Fruit fly (Drosophila melanogaster) whole organism, embryonic: Measurements from ENCODE around the gene Pink1.

ENCODE experiments used
- B-H2 ChIP-seq: fragments of 200-800 bp; sonication (Bioruptor generic); optimal IDR thresholded peaks from 2 replicates; lab custom pipeline; 2018; ENCODE audit warnings: missing biosample characterization, mild to moderate bottlenecking, missing genetic modification characterization
- CG10209 ChIP-seq: fragments of 200-800 bp; sonication (Bioruptor generic); optimal IDR thresholded peaks from 3 replicates; lab custom pipeline; 2017; ENCODE audit warnings: missing biosample characterization, mild to moderate bottlenecking, missing genetic modification characterization, missing genetic modification reagents
- CG10274 ChIP-seq: fragments of 200-800 bp; sonication (Bioruptor generic); optimal IDR thresholded peaks from 3 replicates; lab custom pipeline; 2017; ENCODE audit warnings: missing biosample characterization, mild to moderate bottlenecking, missing genetic modification characterization
- CG11247 ChIP-seq: fragments of 200-800 bp; sonication (Bioruptor generic); IDR thresholded peaks from 2 replicates; pipeline ENCODE4 v1.3.6; 2022; ENCODE audit warnings: missing biosample characterization, missing genetic modification characterization
- CG12299 ChIP-seq: fragments of 200-800 bp; sonication (Bioruptor generic); optimal IDR thresholded peaks from 2 replicates; lab custom pipeline; 2018; ENCODE audit warnings: missing biosample characterization, mild to moderate bottlenecking, missing genetic modification characterization
- CG12744 ChIP-seq: fragments of 200-800 bp; sonication (Bioruptor generic); optimal IDR thresholded peaks from 2 replicates; lab custom pipeline; 2016; ENCODE audit warnings: missing biosample characterization, missing genetic modification characterization
- CG1647 ChIP-seq: fragments of 200-800 bp; sonication (Bioruptor generic); optimal IDR thresholded peaks from 3 replicates; lab custom pipeline; 2016; ENCODE audit warnings: missing biosample characterization, missing genetic modification characterization
- CG17829 ChIP-seq: fragments of 200-800 bp; optimal IDR thresholded peaks from 2 replicates; lab custom pipeline; 2019; ENCODE audit warnings: missing biosample characterization, mild to moderate bottlenecking, missing genetic modification characterization, moderate library complexity
- CG17912 ChIP-seq: fragments of 200-800 bp; sonication (Bioruptor generic); optimal IDR thresholded peaks from 2 replicates; lab custom pipeline; 2018; ENCODE audit warnings: missing biosample characterization, mild to moderate bottlenecking, missing genetic modification characterization
- CG18011 ChIP-seq: fragments of 200-800 bp; sonication (Bioruptor generic); optimal IDR thresholded peaks from 2 replicates; lab custom pipeline; 2017; ENCODE audit warnings: missing biosample characterization, missing genetic modification characterization, mild to moderate bottlenecking, moderate library complexity, missing genotype
- CG2678 ChIP-seq: fragments of 200-800 bp; sonication (Bioruptor generic); optimal IDR thresholded peaks from 3 replicates; lab custom pipeline; 2019; ENCODE audit warnings: missing biosample characterization, mild to moderate bottlenecking, missing genetic modification characterization, moderate library complexity
- CG30020 ChIP-seq: fragments of 200-800 bp; optimal IDR thresholded peaks from 2 replicates; lab custom pipeline; 2019; ENCODE audit warnings: missing biosample characterization, mild to moderate bottlenecking, missing genetic modification characterization, moderate library complexity
- CG30403 ChIP-seq: fragments of 200-800 bp; sonication (Bioruptor generic); optimal IDR thresholded peaks from 3 replicates; lab custom pipeline; 2016; ENCODE audit warnings: missing biosample characterization, missing genetic modification characterization
- CG4328 ChIP-seq: fragments of 200-800 bp; sonication (Bioruptor generic); optimal IDR thresholded peaks from 3 replicates; lab custom pipeline; 2017; ENCODE audit warnings: missing biosample characterization, missing genetic modification reagents, missing genetic modification characterization
- CG4360 ChIP-seq: fragments of 200-800 bp; sonication (Bioruptor generic); IDR thresholded peaks from 2 replicates; pipeline ENCODE4 v1.3.6; 2022; ENCODE audit warnings: missing biosample characterization, missing genetic modification characterization
- CG6254 ChIP-seq: fragments of 200-800 bp; sonication (Bioruptor generic); optimal IDR thresholded peaks from 3 replicates; lab custom pipeline; 2017; ENCODE audit warnings: mild to moderate bottlenecking, missing biosample characterization, missing genetic modification reagents, missing genetic modification characterization
- CG6791 ChIP-seq: fragments of 200-800 bp; sonication (Bioruptor generic); IDR thresholded peaks from 3 replicates; pipeline ENCODE4 v1.3.6; 2022; ENCODE audit warnings: missing biosample characterization, missing genetic modification characterization; ENCODE audit not compliant: partially characterized antibody
- CG7271 ChIP-seq: fragments of 200-800 bp; sonication (Bioruptor generic); optimal IDR thresholded peaks from 2 replicates; lab custom pipeline; 2018; ENCODE audit warnings: missing biosample characterization, mild to moderate bottlenecking, missing genetic modification characterization, moderate library complexity
- CG7357 ChIP-seq: fragments of 200-800 bp; sonication (Bioruptor generic); IDR thresholded peaks from 3 replicates; pipeline ENCODE4 v1.3.6; 2022; ENCODE audit warnings: missing biosample characterization, missing genetic modification characterization
- CG7786 ChIP-seq: fragments of 200-800 bp; sonication (Bioruptor generic); optimal IDR thresholded peaks from 2 replicates; lab custom pipeline; 2016; ENCODE audit warnings: missing biosample characterization, missing genetic modification characterization
- CG7963 ChIP-seq: fragments of 200-800 bp; sonication (Bioruptor generic); IDR thresholded peaks from 3 replicates; pipeline ENCODE4 v1.3.6; 2022; ENCODE audit warnings: missing biosample characterization, missing genetic modification characterization; ENCODE audit not compliant: partially characterized antibody
- CG8765 ChIP-seq: fragments of 200-800 bp; sonication (Bioruptor generic); IDR thresholded peaks from 2 replicates; pipeline ENCODE4 v1.3.6; 2022; ENCODE audit warnings: missing biosample characterization, missing genetic modification characterization
- CG8944 ChIP-seq: fragments of 200-800 bp; sonication (Bioruptor generic); optimal IDR thresholded peaks from 3 replicates; lab custom pipeline; 2016; ENCODE audit warnings: missing biosample characterization, missing genetic modification characterization
- CG9437 ChIP-seq: fragments of 200-800 bp; sonication (Bioruptor generic); optimal IDR thresholded peaks from 2 replicates; lab custom pipeline; 2018; ENCODE audit warnings: missing biosample characterization, mild to moderate bottlenecking, missing genetic modification characterization
- CG9797 ChIP-seq: fragments of 200-800 bp; sonication (Bioruptor generic); optimal IDR thresholded peaks from 3 replicates; lab custom pipeline; 2018; ENCODE audit warnings: missing biosample characterization, mild to moderate bottlenecking, missing genetic modification characterization
- CkIIα-i1 ChIP-seq: fragments of 200-800 bp; sonication (Bioruptor generic); IDR thresholded peaks from 2 replicates; pipeline ENCODE4 v1.3.6; 2022; ENCODE audit warnings: missing biosample characterization, missing genetic modification characterization
- Dfd ChIP-seq, 2 experiments: fragments of >200 bp; optimal IDR thresholded peaks; 2 replicates each; lab custom pipeline; 2017; ENCODE audit warnings: missing biosample characterization in 2 of 2, missing genetic modification characterization in 2 of 2
- Eip74EF ChIP-seq, 2 experiments: fragments of 200-800 bp in 1 of 2; fragments of >200 bp in 1 of 2; sonication (Bioruptor generic) in 1 of 2; optimal IDR thresholded peaks; 2 replicates each; lab custom pipeline; 2017 to 2019; ENCODE audit warnings: missing biosample characterization in 2 of 2, missing genetic modification characterization in 2 of 2, mild to moderate bottlenecking in 1 of 2, moderate library complexity in 1 of 2
- H2.0 ChIP-seq: fragments of 200-800 bp; sonication (Bioruptor generic); IDR thresholded peaks from 2 replicates; pipeline ENCODE4 v1.3.6; 2022; ENCODE audit warnings: missing biosample characterization, missing genetic modification characterization
- HmgD ChIP-seq: fragments of 200-800 bp; sonication (Bioruptor generic); optimal IDR thresholded peaks from 3 replicates; lab custom pipeline; 2016; ENCODE audit warnings: missing biosample characterization, missing genetic modification characterization
- Nf-YB ChIP-seq: fragments of 200-800 bp; sonication (Bioruptor generic); optimal IDR thresholded peaks from 3 replicates; lab custom pipeline; 2019; ENCODE audit warnings: missing biosample characterization, mild to moderate bottlenecking, missing genetic modification characterization, moderate library complexity
- ato ChIP-seq: fragments of 200-800 bp; sonication (Bioruptor generic); IDR thresholded peaks from 2 replicates; pipeline ENCODE4 v1.3.6; 2022; ENCODE audit warnings: missing biosample characterization, missing genetic modification characterization; ENCODE audit not compliant: partially characterized antibody
- cg ChIP-seq: fragments of 200-800 bp; sonication (Bioruptor generic); optimal IDR thresholded peaks from 3 replicates; lab custom pipeline; 2019; ENCODE audit warnings: missing biosample characterization, mild to moderate bottlenecking, missing genetic modification characterization, moderate library complexity
- crc ChIP-seq: fragments of 200-800 bp; sonication (Bioruptor generic); optimal IDR thresholded peaks from 2 replicates; lab custom pipeline; 2016; ENCODE audit warnings: missing biosample characterization, missing genetic modification characterization
- ems ChIP-seq: fragments of 200-800 bp; sonication (Bioruptor generic); optimal IDR thresholded peaks from 3 replicates; lab custom pipeline; 2016; ENCODE audit warnings: missing biosample characterization, missing genetic modification characterization
- en ChIP-seq: fragments of 200-800 bp; sonication (Bioruptor generic); optimal IDR thresholded peaks from 2 replicates; lab custom pipeline; 2016; ENCODE audit warnings: missing biosample characterization, missing genetic modification characterization
- eve ChIP-seq, 2 experiments: fragments of >200 bp; optimal IDR thresholded peaks; 2 replicates each; lab custom pipeline; 2017; ENCODE audit warnings: missing biosample characterization in 2 of 2, missing genetic modification characterization in 2 of 2
- knrl ChIP-seq: fragments of 200-800 bp; sonication (Bioruptor generic); IDR thresholded peaks from 3 replicates; pipeline ENCODE4 v1.3.6; 2022; ENCODE audit warnings: missing biosample characterization, missing genetic modification characterization; ENCODE audit not compliant: partially characterized antibody
- mam ChIP-seq: fragments of 200-800 bp; sonication (Bioruptor generic); optimal IDR thresholded peaks from 3 replicates; lab custom pipeline; 2016; ENCODE audit warnings: missing biosample characterization, missing genetic modification characterization
- mirr ChIP-seq: fragments of 200-800 bp; sonication (Bioruptor generic); optimal IDR thresholded peaks from 3 replicates; lab custom pipeline; 2018; ENCODE audit warnings: missing biosample characterization, mild to moderate bottlenecking, missing genetic modification characterization
- pb ChIP-seq: fragments of 200-800 bp; sonication (Bioruptor generic); optimal IDR thresholded peaks from 3 replicates; lab custom pipeline; 2016; ENCODE audit warnings: missing biosample characterization, missing genetic modification characterization
- sens ChIP-seq: fragments of 200-800 bp; sonication (Bioruptor generic); peaks from one replicate; lab custom pipeline; 2016; ENCODE audit warnings: missing biosample characterization, missing genetic modification characterization
- tin ChIP-seq: fragments of 200-800 bp; sonication (Bioruptor generic); optimal IDR thresholded peaks from 3 replicates; lab custom pipeline; 2016; ENCODE audit warnings: missing biosample characterization, missing genetic modification characterization
- usp ChIP-seq: fragments of >200 bp; optimal IDR thresholded peaks from 2 replicates; lab custom pipeline; 2017; ENCODE audit warnings: missing biosample characterization, missing genetic modification characterization
- zen ChIP-seq: fragments of 200-800 bp; sonication (Bioruptor generic); optimal IDR thresholded peaks from 3 replicates; lab custom pipeline; 2018; ENCODE audit warnings: missing biosample characterization, mild to moderate bottlenecking, missing genetic modification characterization, moderate library complexity

Gene Pink1

DNA sequence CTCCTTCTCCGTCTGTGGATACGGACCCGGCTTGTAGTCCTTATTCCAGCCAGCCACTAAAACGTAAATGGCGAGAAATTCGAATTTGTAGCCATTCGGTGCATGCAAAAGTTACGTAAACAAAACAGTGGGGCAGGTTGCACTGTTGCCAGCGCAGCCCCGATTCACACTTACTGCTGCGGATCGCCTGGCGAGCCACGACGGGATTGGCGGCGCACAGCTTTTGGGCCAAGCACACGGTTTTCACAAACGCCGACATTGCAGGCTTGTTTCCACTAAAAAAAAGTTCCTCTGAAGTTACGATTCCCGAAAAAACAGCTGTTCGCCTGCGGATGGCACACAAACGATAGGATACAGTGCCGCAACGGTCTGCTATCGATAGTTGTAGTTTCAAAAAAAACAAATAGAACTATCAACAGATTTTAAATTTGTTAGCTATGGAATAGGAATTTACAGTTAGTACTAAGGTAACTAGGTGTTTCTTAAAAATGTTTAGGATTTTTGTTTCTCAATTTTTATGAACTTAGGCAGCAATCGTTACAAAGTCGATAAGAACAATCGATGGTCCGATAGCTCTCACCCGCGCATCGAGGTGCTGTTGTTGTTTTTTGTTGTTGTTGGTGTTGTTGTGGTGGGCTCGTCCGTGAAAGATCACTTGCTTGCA lies 5.6 kb upstream of the Pink1 start, which contains the start of gene Fum1 (continued):
- no peak for TF ChIP-seq CG8765 (GFP tag; lab: Robert Waterston, UW)

DNA sequence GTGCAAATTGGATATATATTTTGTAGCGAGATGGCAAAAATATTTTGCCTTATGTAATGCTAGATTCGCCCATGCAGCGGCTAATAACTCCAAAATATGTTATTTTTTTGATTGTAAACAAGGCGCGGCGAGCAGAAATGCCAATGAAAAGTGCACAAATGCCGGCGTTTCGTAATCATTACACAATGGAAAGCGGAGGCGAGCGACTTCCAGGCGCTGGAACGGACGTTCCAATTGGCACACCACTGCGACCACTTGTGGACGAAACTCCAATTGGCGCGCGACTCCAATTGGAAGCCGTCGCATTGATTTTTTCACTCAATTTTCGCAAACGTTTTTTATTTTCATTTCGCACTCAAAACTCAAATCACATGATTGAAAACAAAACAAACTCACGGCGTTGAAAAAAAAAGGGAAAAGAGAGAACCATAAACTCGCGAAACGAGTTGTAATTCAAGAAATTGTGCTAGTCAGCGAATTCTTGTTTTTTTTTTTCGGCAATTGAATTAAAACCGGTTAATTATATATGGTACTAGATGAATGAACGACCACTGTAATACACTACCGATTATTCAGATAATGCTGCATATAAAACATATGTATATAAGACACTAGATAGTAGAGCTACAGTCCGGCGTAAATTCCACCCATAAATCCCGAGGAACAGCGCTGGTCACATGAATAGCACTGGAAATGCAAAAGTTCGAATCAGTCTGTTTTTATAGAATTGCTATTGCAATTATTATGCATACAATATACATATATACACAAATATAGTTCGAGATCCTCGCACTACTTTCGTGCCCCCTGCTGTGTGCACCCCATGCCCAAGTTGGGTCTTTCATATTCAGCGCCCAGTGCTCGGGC lies 4.7 kb upstream of the Pink1 start, which contains the start of gene ND-ASHI:
ND-ASHI (minus strand) TSS at position 484 of the 867 bp plus-strand sequence.
- TF ChIP-seq Nf-YB (GFP tag; lab: Kevin White, UChicago) (peak; percentile 75), CG7357 (GFP tag; lab: Robert Waterston, UW) (peak; percentile 86), CG9797 (GFP tag; lab: Kevin White, UChicago) (no peak), CG7271 (tag; lab: Kevin White, UChicago) (peak; percentile 58), CG10274 (GFP tag; lab: Kevin White, UChicago) (peak; percentile 89), pb (GFP tag; lab: Kevin White, UChicago) (peak; percentile 80), CG17829 (tag; lab: Kevin White, UChicago) (peak; percentile 90), CG7963 (GFP tag; lab: Robert Waterston, UW) (no peak), CG7786 (GFP tag; lab: Kevin White, UChicago) (peak; percentile 88), Dfd (GFP tag; optimal IDR thresholded peaks at IDR 0.05; lab: Kevin White, UChicago) (no peak), CG12744 (peak; percentile 90), crc (GFP tag; lab: Kevin White, UChicago) (peak; percentile 85), CG8944 (peak; percentile 83), CG18011 (GFP tag; lab: Kevin White, UChicago) (peak; percentile 84), CG30403 (GFP tag; lab: Kevin White, UChicago) (peak; percentile 93), cg (GFP tag; lab: Kevin White, UChicago) (no peak), CG6254 (GFP tag; lab: Kevin White, UChicago) (peak; percentile 90), knrl (GFP tag; lab: Robert Waterston, UW) (no peak), ems (GFP tag; lab: Kevin White, UChicago) (peak; percentile 93), CG4328 (GFP tag; lab: Kevin White, UChicago) (peak; percentile 83), mirr (GFP tag; lab: Kevin White, UChicago) (peak; percentile 96), zen (tag; lab: Kevin White, UChicago) (peak; percentile 84), usp (GFP tag; lab: Kevin White, UChicago) (no peak), CG6791 (GFP tag; lab: Robert Waterston, UW) (no peak), Eip74EF (GFP tag; optimal IDR thresholded peaks at IDR 0.05; lab: Kevin White, UChicago) (peak in 1 of 2 experiments; percentile 88), CG4360 (GFP tag; lab: Robert Waterston, UW) (peak; percentile 60), B-H2 (GFP tag; lab: Kevin White, UChicago) (peak; percentile 98), HmgD (GFP tag; lab: Kevin White, UChicago) (peak; percentile 55), CG9437 (GFP tag; lab: Kevin White, UChicago) (peak; percentile 79), CG11247 (GFP tag; lab: Robert Waterston, UW) (peak; percentile 97), CG12299 (tag; lab: Kevin White, UChicago) (peak; percentile 91), ato (no peak), CkIIα-i1 (GFP tag; lab: Robert Waterston, UW) (peak; percentile 75), en (GFP tag; lab: Kevin White, UChicago) (peak; percentile 74), CG17912 (GFP tag; lab: Kevin White, UChicago) (peak; percentile 69), sens (GFP tag; lab: Kevin White, UChicago) (peak; percentile 98), mam (GFP tag; lab: Kevin White, UChicago) (peak; percentile 95), CG2678 (tag; lab: Kevin White, UChicago) (peak; percentile 96), tin (GFP tag; lab: Kevin White, UChicago) (peak; percentile 93), eve (GFP tag; optimal IDR thresholded peaks at IDR 0.05; lab: Kevin White, UChicago) (no peak), CG1647 (GFP tag; lab: Kevin White, UChicago) (peak; percentile 93), CG30020 (tag; lab: Kevin White, UChicago) (peak; percentile 41), H2.0 (GFP tag; lab: Robert Waterston, UW) (peak; percentile 93), CG10209 (GFP tag; lab: Kevin White, UChicago) (peak; percentile 92)
